Fruit fly (Drosophila melanogaster) whole organism, embryonic: ENCODE results near the gene Vav.

Experiments
- Awh ChIP-seq: fragments of 200-800 bp; sonication (Bioruptor generic); IDR thresholded peaks from 2 replicates; pipeline ENCODE4, ENCODE4 v1.3.6; 2022; ENCODE audit warnings: missing biosample characterization, missing genetic modification characterization
- Blimp-1 ChIP-seq: fragments of 200-800 bp; sonication (Bioruptor generic); optimal IDR thresholded peaks from 3 replicates; lab custom pipeline; 2018; ENCODE audit warnings: missing biosample characterization, missing genetic modification characterization, mild to moderate bottlenecking, moderate library complexity, missing genetic modification reagents
- BtbVII ChIP-seq: fragments of 200-800 bp; sonication (Bioruptor generic); optimal IDR thresholded peaks from 3 replicates; lab custom pipeline; 2017; ENCODE audit warnings: missing biosample characterization, mild to moderate bottlenecking, missing genetic modification characterization
- CG10654 ChIP-seq: fragments of 200-800 bp; sonication (Bioruptor generic); optimal IDR thresholded peaks from 2 replicates; lab custom pipeline; 2016; ENCODE audit warnings: missing biosample characterization, missing genetic modification characterization
- CG13123 ChIP-seq: fragments of 200-800 bp; sonication (Bioruptor generic); optimal IDR thresholded peaks from 2 replicates; lab custom pipeline; 2016; ENCODE audit warnings: missing biosample characterization, missing genetic modification characterization
- CG1603 ChIP-seq: fragments of 200-800 bp; sonication (Bioruptor generic); optimal IDR thresholded peaks from 2 replicates; lab custom pipeline; 2019; ENCODE audit warnings: missing biosample characterization, mild to moderate bottlenecking, missing genetic modification characterization, moderate library complexity
- CG17361 ChIP-seq: fragments of 200-800 bp; sonication (Bioruptor generic); IDR thresholded peaks from 3 replicates; pipeline ENCODE4 v1.3.6; 2022; ENCODE audit warnings: missing biosample characterization, missing genetic modification characterization
- CG18619 ChIP-seq: fragments of 200-800 bp; sonication (Bioruptor generic); optimal IDR thresholded peaks from 3 replicates; lab custom pipeline; 2017; ENCODE audit warnings: missing biosample characterization, mild to moderate bottlenecking, missing genetic modification characterization
- CG2116 ChIP-seq: fragments of 200-800 bp; sonication (Bioruptor generic); optimal IDR thresholded peaks from 3 replicates; lab custom pipeline; 2018; ENCODE audit warnings: missing biosample characterization, mild to moderate bottlenecking, missing genetic modification characterization
- CG2120 ChIP-seq: fragments of 200-800 bp; sonication (Bioruptor generic); optimal IDR thresholded peaks from 3 replicates; lab custom pipeline; 2016; ENCODE audit warnings: missing biosample characterization, missing genetic modification characterization
- CG2199 ChIP-seq: fragments of 200-800 bp; sonication (Bioruptor generic); IDR thresholded peaks from 3 replicates; pipeline ENCODE4 v1.3.6; 2022; ENCODE audit warnings: missing biosample characterization, missing genetic modification characterization
- CG2202 ChIP-seq: fragments of 200-800 bp; sonication (Bioruptor generic); optimal IDR thresholded peaks from 2 replicates; lab custom pipeline; 2018; ENCODE audit warnings: missing biosample characterization, mild to moderate bottlenecking, missing genetic modification characterization
- CG2875 ChIP-seq: fragments of 200-800 bp; sonication (Bioruptor generic); optimal IDR thresholded peaks from 2 replicates; lab custom pipeline; 2017; ENCODE audit warnings: missing biosample characterization, mild to moderate bottlenecking, missing genetic modification characterization, missing genetic modification reagents
- CG3281 ChIP-seq: fragments of 200-800 bp; sonication (Bioruptor generic); optimal IDR thresholded peaks from 3 replicates; lab custom pipeline; 2017; ENCODE audit warnings: missing biosample characterization, mild to moderate bottlenecking, missing genetic modification characterization
- CG4820 ChIP-seq: fragments of 200-800 bp; sonication (Bioruptor generic); optimal IDR thresholded peaks from 3 replicates; lab custom pipeline; 2016; ENCODE audit warnings: missing biosample characterization, missing genetic modification characterization
- CG6854 ChIP-seq: fragments of 200-800 bp; sonication (Bioruptor generic); optimal IDR thresholded peaks from 3 replicates; lab custom pipeline; 2017; ENCODE audit warnings: missing biosample characterization, mild to moderate bottlenecking, missing genetic modification characterization
- CG7357 ChIP-seq: fragments of 200-800 bp; sonication (Bioruptor generic); IDR thresholded peaks from 3 replicates; pipeline ENCODE4 v1.3.6; 2022; ENCODE audit warnings: missing biosample characterization, missing genetic modification characterization
- CG7372 ChIP-seq: fragments of 200-800 bp; sonication (Bioruptor generic); IDR thresholded peaks from 2 replicates; pipeline ENCODE4 v1.3.6; 2022; ENCODE audit warnings: missing biosample characterization, missing genetic modification characterization
- D19A ChIP-seq: fragments of 200-800 bp; optimal IDR thresholded peaks from 3 replicates; lab custom pipeline; 2019; ENCODE audit warnings: missing biosample characterization, mild to moderate bottlenecking, missing genetic modification characterization, moderate library complexity
- Dip3 ChIP-seq: fragments of 200-800 bp; sonication (Bioruptor generic); optimal IDR thresholded peaks from 3 replicates; lab custom pipeline; 2016; ENCODE audit warnings: missing biosample characterization, missing genetic modification characterization
- Doc2 ChIP-seq: fragments of 200-800 bp; sonication (Bioruptor generic); IDR thresholded peaks from 2 replicates; pipeline ENCODE4 v1.3.6; 2022; ENCODE audit warnings: missing biosample characterization, missing genetic modification characterization
- ERR ChIP-seq: fragments of 200-800 bp; sonication (Bioruptor generic); optimal IDR thresholded peaks from 2 replicates; lab custom pipeline; 2016; ENCODE audit warnings: missing biosample characterization, missing genetic modification characterization
- GATAe ChIP-seq: fragments of 200-800 bp; sonication (Bioruptor generic); conservative IDR thresholded peaks from 2 replicates; pipeline ENCODE4 v1.3.6; 2022; ENCODE audit warnings: missing biosample characterization, missing genetic modification characterization
- HLH3B ChIP-seq: fragments of 200-800 bp; sonication (Bioruptor generic); IDR thresholded peaks from 2 replicates; pipeline ENCODE4 v1.3.6; 2022; ENCODE audit warnings: missing biosample characterization, missing genetic modification characterization
- Hmx ChIP-seq: fragments of 200-800 bp; sonication (Bioruptor generic); optimal IDR thresholded peaks from 2 replicates; lab custom pipeline; 2016; ENCODE audit warnings: missing biosample characterization, missing genetic modification characterization
- Jarid2 ChIP-seq: fragments of 200-800 bp; sonication (Bioruptor generic); optimal IDR thresholded peaks from 3 replicates; lab custom pipeline; 2017; ENCODE audit warnings: mild to moderate bottlenecking, missing biosample characterization, missing genetic modification reagents, missing genetic modification characterization
- Lhr ChIP-seq: fragments of 200-800 bp; sonication (Bioruptor generic); optimal IDR thresholded peaks from 3 replicates; lab custom pipeline; 2017; ENCODE audit warnings: mild to moderate bottlenecking, missing biosample characterization, missing genetic modification reagents, missing genetic modification characterization
- Mrtf ChIP-seq: fragments of 200-800 bp; sonication (Bioruptor generic); IDR thresholded peaks from 3 replicates; pipeline ENCODE4 v1.3.6; 2022; ENCODE audit warnings: missing biosample characterization, missing genetic modification characterization
- Oaz ChIP-seq: fragments of 200-800 bp; sonication (Bioruptor generic); IDR thresholded peaks from 2 replicates; pipeline ENCODE4 v1.3.6; 2022; ENCODE audit warnings: missing biosample characterization, missing genetic modification characterization
- Rfx ChIP-seq: fragments of 200-800 bp; sonication (Bioruptor generic); IDR thresholded peaks from 2 replicates; pipeline ENCODE4 v1.3.6; 2022; ENCODE audit warnings: missing biosample characterization, missing genetic modification characterization
- Rx ChIP-seq: fragments of 200-800 bp; sonication (Bioruptor generic); IDR thresholded peaks from 2 replicates; pipeline ENCODE4 v1.3.6; 2022; ENCODE audit warnings: missing biosample characterization, missing genetic modification characterization
- Sry-β ChIP-seq: fragments of 200-800 bp; sonication (Bioruptor generic); optimal IDR thresholded peaks from 2 replicates; lab custom pipeline; 2018; ENCODE audit warnings: missing biosample characterization, mild to moderate bottlenecking, missing genetic modification characterization, moderate library complexity
- Xbp1 ChIP-seq: fragments of 200-800 bp; sonication (Bioruptor generic); optimal IDR thresholded peaks from 3 replicates; lab custom pipeline; 2016; ENCODE audit warnings: missing biosample characterization, mild to moderate bottlenecking, missing genetic modification characterization
- abd-A ChIP-seq: fragments of 200-800 bp; sonication (Bioruptor generic); optimal IDR thresholded peaks from 3 replicates; lab custom pipeline; 2019; ENCODE audit warnings: missing biosample characterization, mild to moderate bottlenecking, missing genetic modification characterization, moderate library complexity
- ap ChIP-seq: fragments of 200-800 bp; sonication (Bioruptor generic); IDR thresholded peaks from 2 replicates; pipeline ENCODE4 v1.3.6; 2022; ENCODE audit warnings: missing biosample characterization, missing genetic modification characterization
- ase ChIP-seq: fragments of 200-800 bp; sonication (Bioruptor generic); IDR thresholded peaks from 3 replicates; pipeline ENCODE4 v1.3.6; 2022; ENCODE audit warnings: missing biosample characterization, missing genetic modification characterization
- ato ChIP-seq: fragments of 200-800 bp; sonication (Bioruptor generic); IDR thresholded peaks from 2 replicates; pipeline ENCODE4 v1.3.6; 2022; ENCODE audit warnings: missing biosample characterization, missing genetic modification characterization; ENCODE audit not compliant: partially characterized antibody
- da ChIP-seq: fragments of 200-800 bp; sonication (Bioruptor generic); optimal IDR thresholded peaks from 2 replicates; lab custom pipeline; 2016; ENCODE audit warnings: missing biosample characterization, missing genetic modification characterization
- dysf ChIP-seq: fragments of 200-800 bp; sonication (Bioruptor generic); IDR thresholded peaks from 3 replicates; pipeline ENCODE4 v1.3.6; 2022; ENCODE audit warnings: missing biosample characterization, missing genetic modification characterization
- grau ChIP-seq: fragments of 200-800 bp; optimal IDR thresholded peaks from 3 replicates; lab custom pipeline; 2019; ENCODE audit warnings: missing biosample characterization, mild to moderate bottlenecking, missing genetic modification characterization, moderate library complexity
- gsb-n ChIP-seq: fragments of 200-800 bp; sonication (Bioruptor generic); optimal IDR thresholded peaks from 3 replicates; lab custom pipeline; 2018; ENCODE audit warnings: missing biosample characterization, mild to moderate bottlenecking, missing genetic modification characterization
- insv ChIP-seq, 2 experiments: fragments of 200-800 bp; sonication (Bioruptor generic); optimal IDR thresholded peaks; 3 replicates each; lab custom pipeline; 2016 to 2018; ENCODE audit warnings: missing biosample characterization in 2 of 2, missing genetic modification characterization in 2 of 2
- kah ChIP-seq: fragments of 200-800 bp; sonication (Bioruptor generic); optimal IDR thresholded peaks from 2 replicates; lab custom pipeline; 2018; ENCODE audit warnings: missing biosample characterization, mild to moderate bottlenecking, missing genetic modification characterization
- ken ChIP-seq: fragments of 200-800 bp; sonication (Bioruptor generic); IDR thresholded peaks from 3 replicates; pipeline ENCODE4 v1.3.6; 2022; ENCODE audit warnings: missing biosample characterization, missing genetic modification characterization
- mirr ChIP-seq: fragments of 200-800 bp; sonication (Bioruptor generic); optimal IDR thresholded peaks from 3 replicates; lab custom pipeline; 2018; ENCODE audit warnings: missing biosample characterization, mild to moderate bottlenecking, missing genetic modification characterization
- org-1 ChIP-seq: fragments of 200-800 bp; sonication (Bioruptor generic); optimal IDR thresholded peaks from 2 replicates; lab custom pipeline; 2017; ENCODE audit warnings: missing biosample characterization, missing genetic modification characterization
- pho ChIP-seq: fragments of 200-800 bp; sonication (Bioruptor generic); optimal IDR thresholded peaks from 2 replicates; lab custom pipeline; 2016; ENCODE audit warnings: missing biosample characterization, missing genetic modification characterization
- tgo ChIP-seq: fragments of 200-800 bp; sonication (Bioruptor generic); IDR thresholded peaks from 3 replicates; pipeline ENCODE4 v1.3.6; 2022; ENCODE audit warnings: missing biosample characterization, missing genetic modification characterization
- tin ChIP-seq: fragments of 200-800 bp; sonication (Bioruptor generic); optimal IDR thresholded peaks from 3 replicates; lab custom pipeline; 2016; ENCODE audit warnings: missing biosample characterization, missing genetic modification characterization
- vvl ChIP-seq: fragments of 200-800 bp; sonication (Bioruptor generic); IDR thresholded peaks from 2 replicates; pipeline ENCODE4 v1.3.6; 2022; ENCODE audit warnings: missing biosample characterization, missing genetic modification characterization
- z ChIP-seq: fragments of 200-800 bp; sonication (Bioruptor generic); IDR thresholded peaks from 3 replicates; pipeline ENCODE4 v1.3.6; 2022; ENCODE audit warnings: missing biosample characterization, missing genetic modification characterization
- zfh2 ChIP-seq: fragments of 200-800 bp; sonication (Bioruptor generic); optimal IDR thresholded peaks from 2 replicates; lab custom pipeline; 2016; ENCODE audit warnings: missing biosample characterization, missing genetic modification characterization

The Vav gene

dm6 chrX:19291780-19292605 is 30.4 kb downstream of the Vav start (continued):
- no peak for TF ChIP-seq grau
- TF ChIP-seq CG2875 (GFP tag; lab: Kevin White, UChicago), result no peak
- TF ChIP-seq CG7357 (GFP tag; lab: Robert Waterston, UW), result no peak
- TF ChIP-seq CG13123 (GFP tag; lab: Kevin White, UChicago), result no peak
- TF ChIP-seq pho, result peak; percentile 24
- no peak for TF ChIP-seq ERR
- TF ChIP-seq Jarid2, result no peak
- TF ChIP-seq org-1, result no peak
- peak; percentile 42 for TF ChIP-seq D19A (tag; lab: Kevin White, UChicago)
- no peak for TF ChIP-seq vvl (GFP tag; lab: Robert Waterston, UW)
- no peak for TF ChIP-seq CG18619 (GFP tag; lab: Kevin White, UChicago)
- peak; percentile 35 for TF ChIP-seq Dip3 (GFP tag; lab: Kevin White, UChicago)
- TF ChIP-seq z (GFP tag; lab: Robert Waterston, UW), result peak; percentile 67; the same call in 2 of the 3 replicates
- 0 out of 2 replicates have a peak, but pooled peaks have one; percentile 27 for TF ChIP-seq Rfx
- no peak for TF ChIP-seq HLH3B (GFP tag; lab: Robert Waterston, UW)
- TF ChIP-seq da, result no peak
- no peak for TF ChIP-seq CG10654 (GFP tag; lab: Kevin White, UChicago)
- no peak for TF ChIP-seq Xbp1 (GFP tag; lab: Kevin White, UChicago)
- TF ChIP-seq CG3281, result peak; percentile 25
- no peak for TF ChIP-seq ase (GFP tag; lab: Robert Waterston, UW)
- no peak for TF ChIP-seq CG4820 (GFP tag; lab: Kevin White, UChicago)
- TF ChIP-seq GATAe (GFP tag; lab: Robert Waterston, UW), result no peak
- TF ChIP-seq ap (GFP tag; lab: Robert Waterston, UW), result no peak
- TF ChIP-seq CG2120 (GFP tag; lab: Kevin White, UChicago), result peak; percentile 48
- TF ChIP-seq CG17361 (GFP tag; lab: Robert Waterston, UW), result no peak
- TF ChIP-seq ken, result no peak
- no peak; the same call in 2 of the 3 replicates for TF ChIP-seq dysf
- TF ChIP-seq tin, result no peak
- TF ChIP-seq zfh2 (GFP tag; lab: Kevin White, UChicago), result peak; percentile 45
- no peak for TF ChIP-seq Oaz (GFP tag; lab: Robert Waterston, UW)
- no peak for TF ChIP-seq CG1603 (tag; lab: Kevin White, UChicago)
- TF ChIP-seq Lhr, result no peak
- no peak for TF ChIP-seq gsb-n (tag; lab: Kevin White, UChicago)
- no peak for TF ChIP-seq Doc2 (GFP tag; lab: Robert Waterston, UW)
- TF ChIP-seq CG2199 (GFP tag; lab: Robert Waterston, UW), result no peak
- no peak for TF ChIP-seq Hmx (GFP tag; lab: Kevin White, UChicago)
- no peak for TF ChIP-seq Sry-β (GFP tag; lab: Kevin White, UChicago)

DNA sequence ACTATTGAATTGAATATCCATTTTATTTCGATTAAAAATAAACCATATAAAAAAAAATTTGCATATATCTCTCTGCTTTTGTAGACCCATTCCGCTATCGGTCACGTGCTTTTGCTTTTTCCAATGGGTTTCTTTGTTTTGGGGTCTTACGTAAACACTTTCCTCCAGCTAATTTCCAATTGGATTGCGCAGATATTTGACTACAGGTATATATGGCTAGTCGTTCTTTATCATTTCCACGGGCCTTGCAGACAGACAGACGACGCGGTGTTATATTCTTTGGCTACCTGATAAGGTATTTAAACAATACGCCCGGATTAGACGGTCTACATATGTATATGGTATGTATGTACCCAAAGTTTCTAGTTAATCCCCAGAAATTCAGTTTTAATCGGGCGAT is 31.7 kb downstream of the Vav start:
- no peak for TF ChIP-seq abd-A
- TF ChIP-seq BtbVII (GFP tag; lab: Kevin White, UChicago), result peak; percentile 5
- TF ChIP-seq CG7357 (GFP tag; lab: Robert Waterston, UW), result no peak
- TF ChIP-seq tgo, result no peak
- peak in 1 of 2 experiments; percentile 39 for TF ChIP-seq insv (GFP tag; optimal IDR thresholded peaks at IDR 0.05; lab: Kevin White, UChicago)
- TF ChIP-seq ato, result no peak
- TF ChIP-seq dysf, result no peak
- TF ChIP-seq mirr (GFP tag; lab: Kevin White, UChicago), result peak; percentile 30
- TF ChIP-seq Mrtf (GFP tag; lab: Robert Waterston, UW), result no peak
- no peak for TF ChIP-seq CG2202 (tag; lab: Kevin White, UChicago)
- TF ChIP-seq kah (GFP tag; lab: Kevin White, UChicago), result no peak
- TF ChIP-seq Rx, result no peak
- TF ChIP-seq CG2116 (GFP tag; lab: Kevin White, UChicago), result no peak
- TF ChIP-seq CG6854, result no peak
- TF ChIP-seq Blimp-1 (GFP tag; lab: Kevin White, UChicago), result no peak
- TF ChIP-seq Awh, result no peak
- TF ChIP-seq CG7372, result no peak
